Worm (Caenorhabditis elegans) whole organism, late embryonic: ENCODE data around the gene ZK666.15.

Source experiments
- C38D4.7 ChIP-seq: fragments of 200-800 bp; sonication (Bioruptor generic); optimal IDR thresholded peaks from 2 replicates; lab custom pipeline; 2018; ENCODE audit warnings: mild to moderate bottlenecking, missing genetic modification characterization, moderate library complexity, missing compliant biosample characterization
- F13H6.1 ChIP-seq: sonication (generic microtip); optimal IDR thresholded peaks from 2 replicates; lab custom pipeline; 2016; ENCODE audit warnings: missing genetic modification characterization, missing compliant biosample characterization
- K02D7.2 ChIP-seq: sonication (generic microtip); optimal IDR thresholded peaks from 2 replicates; lab custom pipeline; 2017; ENCODE audit warnings: mild to moderate bottlenecking, missing genetic modification characterization, missing compliant biosample characterization
- ahr-1 ChIP-seq: sonication (generic microtip); optimal IDR thresholded peaks from 2 replicates; lab custom pipeline; 2016; ENCODE audit warnings: missing genetic modification characterization, missing compliant biosample characterization
- ceh-19 ChIP-seq: fragments of 200-800 bp; sonication (Bioruptor generic); optimal IDR thresholded peaks from 2 replicates; lab custom pipeline; 2018; ENCODE audit warnings: mild to moderate bottlenecking, missing genetic modification characterization, missing compliant biosample characterization
- ceh-30 ChIP-seq: fragments of 150-350 bp; optimal IDR thresholded peaks from 2 replicates; lab custom pipeline; 2014; ENCODE audit warnings: missing biosample characterization, missing genetic modification characterization
- ceh-34 ChIP-seq: sonication (generic microtip); optimal IDR thresholded peaks from 2 replicates; lab custom pipeline; 2016; ENCODE audit warnings: mild to moderate bottlenecking, missing genetic modification characterization, missing compliant biosample characterization
- che-1 ChIP-seq: sonication (generic microtip); optimal IDR thresholded peaks from 2 replicates; lab custom pipeline; 2016; ENCODE audit warnings: mild to moderate bottlenecking, missing genetic modification characterization, missing compliant biosample characterization
- dmd-4 ChIP-seq: sonication (generic microtip); optimal IDR thresholded peaks from 2 replicates; lab custom pipeline; 2016; ENCODE audit warnings: borderline replicate concordance, missing genetic modification characterization, missing compliant biosample characterization
- dve-1 ChIP-seq: sonication (generic microtip); optimal IDR thresholded peaks from 2 replicates; lab custom pipeline; 2017; ENCODE audit warnings: antibody characterized with exemption, mild to moderate bottlenecking, missing genetic modification characterization, missing compliant biosample characterization
- elt-2 ChIP-seq: sonication (generic microtip); optimal IDR thresholded peaks from 2 replicates; lab custom pipeline; 2016; ENCODE audit warnings: missing genetic modification reagents, missing genetic modification characterization, missing compliant biosample characterization
- eyg-1 ChIP-seq: sonication (generic microtip); optimal IDR thresholded peaks from 2 replicates; lab custom pipeline; 2016; ENCODE audit warnings: missing genotype, missing genetic modification characterization, missing compliant biosample characterization
- fax-1 ChIP-seq: sonication (generic microtip); optimal IDR thresholded peaks from 2 replicates; lab custom pipeline; 2016; ENCODE audit warnings: missing genotype, missing genetic modification characterization, missing compliant biosample characterization
- fkh-6 ChIP-seq: sonication (generic microtip); optimal IDR thresholded peaks from 2 replicates; lab custom pipeline; 2016; ENCODE audit warnings: missing genetic modification characterization, missing compliant biosample characterization
- gmeb-2 ChIP-seq: sonication (generic microtip); optimal IDR thresholded peaks from 2 replicates; lab custom pipeline; 2016; ENCODE audit warnings: missing genetic modification characterization, inconsistent platforms, missing compliant biosample characterization
- hlh-15 ChIP-seq: sonication (generic microtip); optimal IDR thresholded peaks from 2 replicates; lab custom pipeline; 2016; ENCODE audit warnings: missing genetic modification characterization, missing compliant biosample characterization
- lim-6 ChIP-seq: sonication (generic microtip); optimal IDR thresholded peaks from 2 replicates; lab custom pipeline; 2016; ENCODE audit warnings: missing genetic modification characterization, missing compliant biosample characterization
- lin-11 ChIP-seq: fragments of 200-800 bp; sonication (Bioruptor generic); optimal IDR thresholded peaks from 2 replicates; lab custom pipeline; 2018; ENCODE audit warnings: mild to moderate bottlenecking, missing genetic modification characterization, missing compliant biosample characterization
- madf-2 ChIP-seq: sonication (generic microtip); optimal IDR thresholded peaks from 2 replicates; lab custom pipeline; 2017; ENCODE audit warnings: missing genetic modification characterization, missing compliant biosample characterization
- nfya-1 ChIP-seq: sonication (generic microtip); optimal IDR thresholded peaks from 2 replicates; lab custom pipeline; 2017; ENCODE audit warnings: missing genetic modification characterization, mild to moderate bottlenecking, missing compliant biosample characterization, antibody characterized with exemption, moderate library complexity
- npax-4 ChIP-seq: sonication (generic microtip); optimal IDR thresholded peaks from 2 replicates; lab custom pipeline; 2016; ENCODE audit warnings: missing genetic modification characterization, missing compliant biosample characterization
- sdc-2 ChIP-seq: sonication (generic microtip); optimal IDR thresholded peaks from 2 replicates; lab custom pipeline; 2016; ENCODE audit warnings: missing genotype, missing genetic modification characterization, missing compliant biosample characterization
- sox-2 ChIP-seq: fragments of 200-800 bp; sonication (Bioruptor generic); IDR thresholded peaks from 2 replicates; pipeline ENCODE4 v1.3.6; 2022; ENCODE audit warnings: missing genetic modification reagents, missing genetic modification characterization, missing compliant biosample characterization
- sox-4 ChIP-seq: sonication (generic microtip); optimal IDR thresholded peaks from 2 replicates; lab custom pipeline; 2017; ENCODE audit warnings: mild to moderate bottlenecking, missing genetic modification characterization, inconsistent platforms, missing compliant biosample characterization
- syd-9 ChIP-seq: sonication (generic microtip); optimal IDR thresholded peaks from 2 replicates; lab custom pipeline; 2016; ENCODE audit warnings: mild to moderate bottlenecking, missing genetic modification characterization, moderate library complexity, missing compliant biosample characterization
- unc-42 ChIP-seq: sonication (generic microtip); optimal IDR thresholded peaks from 2 replicates; lab custom pipeline; 2016; ENCODE audit warnings: missing genotype, missing genetic modification characterization, missing compliant biosample characterization

Gene ZK666.15

DNA sequence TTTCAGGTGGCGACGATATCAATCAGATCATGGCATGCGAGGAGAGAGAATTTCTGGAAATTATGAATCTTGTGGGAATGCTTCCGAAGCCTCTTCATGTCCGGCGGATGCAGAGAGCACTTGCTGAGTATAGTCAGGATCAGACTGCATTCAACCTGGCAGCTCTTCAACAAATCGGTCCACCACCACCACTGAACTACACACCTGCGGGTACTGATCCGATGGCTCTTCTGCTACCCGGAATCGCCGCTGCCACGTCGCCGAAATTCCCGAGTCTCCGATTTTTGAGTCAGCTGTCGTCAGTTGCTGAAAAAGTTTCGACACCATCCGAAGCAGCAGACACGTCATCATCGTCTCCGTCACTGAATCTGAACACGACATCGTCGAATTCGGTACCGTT, 44.1 kb downstream of the ZK666.15 start:
- no peak for TF ChIP-seq dmd-4 (tag; lab: Kevin White, UChicago)
- TF ChIP-seq K02D7.2, result no peak

DNA sequence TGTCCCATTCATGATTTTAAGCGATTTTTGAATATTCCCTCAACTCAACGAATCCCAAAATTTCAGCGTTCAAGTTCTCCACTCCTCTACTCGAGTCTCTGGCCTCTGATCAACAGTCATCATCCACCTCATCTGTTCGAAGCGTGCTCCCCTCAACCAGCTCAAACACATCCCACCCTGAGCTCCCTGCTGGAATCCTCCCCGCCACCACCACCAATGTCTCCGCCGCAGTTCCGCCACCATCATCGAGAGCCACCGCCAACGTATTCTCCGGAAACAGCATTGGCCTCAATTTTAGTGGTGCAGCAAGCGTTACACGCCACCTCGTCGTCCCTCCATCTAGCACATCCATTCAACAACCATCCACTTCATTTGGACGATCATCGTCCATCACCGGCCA, 44.8 kb downstream of the ZK666.15 start:
- TF ChIP-seq sox-4 (tag; lab: Kevin White, UChicago), result no peak
- TF ChIP-seq che-1 (tag; lab: Kevin White, UChicago), result no peak
- no peak for TF ChIP-seq lin-11 (tag; lab: Kevin White, UChicago)
- no peak for TF ChIP-seq eyg-1
- no peak for TF ChIP-seq ceh-19 (GFP tag; lab: Kevin White, UChicago)
- no peak for TF ChIP-seq sox-2 (GFP tag; lab: Robert Waterston, UW)
- TF ChIP-seq npax-4 (tag; lab: Kevin White, UChicago), result no peak
- no peak for TF ChIP-seq syd-9
- TF ChIP-seq F13H6.1 (tag; lab: Kevin White, UChicago), result no peak
- TF ChIP-seq dve-1 (tag; lab: Kevin White, UChicago), result no peak
- TF ChIP-seq lim-6 (tag; lab: Kevin White, UChicago), result no peak

DNA sequence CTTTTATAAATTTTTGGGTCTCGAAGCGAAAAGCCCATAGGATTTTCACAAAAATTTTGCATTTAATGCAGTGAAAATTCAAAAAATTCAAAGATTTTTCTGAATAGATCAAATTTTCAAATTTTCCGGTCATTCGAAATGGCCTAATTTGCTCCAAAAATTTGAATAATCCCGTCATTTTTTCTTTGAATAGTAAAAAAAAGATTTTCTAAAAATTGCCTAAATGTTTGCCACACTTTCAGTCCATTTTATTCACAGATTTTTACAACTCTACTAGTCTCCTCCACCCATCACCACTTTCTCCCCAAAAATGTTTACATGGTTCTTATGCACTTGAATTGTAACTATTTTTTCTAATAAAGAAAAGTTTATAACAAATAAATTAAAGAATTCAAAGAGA, 47.1 kb downstream of the ZK666.15 start:
- no peak for TF ChIP-seq nfya-1 (tag; lab: Kevin White, UChicago)
- TF ChIP-seq, all 69 proteins: peak for 0

DNA sequence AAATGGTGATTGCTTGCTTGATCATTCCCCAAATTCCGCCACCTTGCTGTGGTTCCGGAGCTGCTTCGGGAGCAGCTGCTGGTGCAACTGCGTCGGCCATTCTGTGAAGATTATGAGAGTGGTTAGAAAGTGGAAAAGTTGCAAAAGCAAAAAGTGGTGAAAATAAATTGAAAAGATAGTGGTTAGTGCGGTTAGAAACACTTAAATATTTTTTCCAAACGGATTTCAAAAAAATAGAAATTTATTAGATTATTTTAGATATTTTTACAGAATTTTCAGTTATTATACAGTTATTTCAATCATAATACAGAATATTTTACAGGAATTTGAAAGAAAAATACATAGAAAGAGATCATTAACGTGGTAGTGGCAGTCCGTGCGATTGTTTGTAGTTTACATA, 50.7 kb downstream of the ZK666.15 start, which contains the start of gene R166.2:
Gene R166.2, minus strand, starts transcription at position 101 of the 400 bp plus-strand sequence.
- no peak for TF ChIP-seq fkh-6 (tag; lab: Kevin White, UChicago)
- no peak for TF ChIP-seq gmeb-2 (tag; lab: Kevin White, UChicago)
- TF ChIP-seq ceh-34 (tag; lab: Kevin White, UChicago), result no peak
- no peak for TF ChIP-seq unc-42 (tag; lab: Kevin White, UChicago)
- TF ChIP-seq fax-1 (tag; lab: Kevin White, UChicago), result no peak
- no peak for TF ChIP-seq dve-1 (tag; lab: Kevin White, UChicago)
- TF ChIP-seq ceh-30 (tag; lab: Kevin White, UChicago), result no peak
- no peak for TF ChIP-seq C38D4.7
- TF ChIP-seq syd-9, result no peak
- no peak for TF ChIP-seq madf-2 (tag; lab: Kevin White, UChicago)
- TF ChIP-seq hlh-15, result no peak
- TF ChIP-seq elt-2 (tag; lab: Kevin White, UChicago), result no peak
- TF ChIP-seq K02D7.2, result no peak
- TF ChIP-seq sdc-2 (tag; lab: Kevin White, UChicago), result no peak
- TF ChIP-seq ahr-1 (tag; lab: Kevin White, UChicago), result no peak
- TF ChIP-seq nfya-1 (tag; lab: Kevin White, UChicago), result no peak
